Worm (Caenorhabditis elegans): ENCODE measurements around the gene F23H11.4.

Gene F23H11.4

ce11 chrIII:868866-869265 is 38.5 kb downstream of the F23H11.4 start:
- no peak for TF ChIP-seq syd-9 (tag; optimal IDR thresholded peaks at IDR 0.05)
- TF ChIP-seq unc-3 (GFP tag; conservative IDR thresholded peaks at IDR 0.05), result no peak
- no peak for TF ChIP-seq unc-3 (tag; optimal IDR thresholded peaks at IDR 0.05)
- no peak for TF ChIP-seq C08G9.2 (tag; optimal IDR thresholded peaks at IDR 0.05)
- no peak for TF ChIP-seq ceh-9 (tag; optimal IDR thresholded peaks at IDR 0.05)
- no peak for TF ChIP-seq hlh-30 (tag; optimal IDR thresholded peaks at IDR 0.05; ENCODE audit: insufficient read depth)
- no peak for TF ChIP-seq K02D7.2 (tag; optimal IDR thresholded peaks at IDR 0.05)
- TF ChIP-seq pha-4 (tag; optimal IDR thresholded peaks at IDR 0.05), result no peak
- no peak for TF ChIP-seq dve-1 (tag; optimal IDR thresholded peaks at IDR 0.05)
- TF ChIP-seq unc-42 (tag; optimal IDR thresholded peaks at IDR 0.05), result no peak
- no peak for TF ChIP-seq ceh-6 (GFP tag; optimal IDR thresholded peaks at IDR 0.05)

ce11 chrIII:861819-862356 is 45.5 kb downstream of the F23H11.4 start, which contains the start of gene arx-4:
TSS of gene arx-4 (plus strand) at chrIII:862306.
- TF ChIP-seq unc-42 (tag; optimal IDR thresholded peaks at IDR 0.05) (peak; percentile 95), dve-1 (tag; optimal IDR thresholded peaks at IDR 0.05) (no peak), ceh-31 (tag; optimal IDR thresholded peaks at IDR 0.05) (peak; percentile 28)

- no peak for TF ChIP-seq hlh-8 (tag; optimal IDR thresholded peaks at IDR 0.05)
- no peak for TF ChIP-seq K02D7.2 (tag; optimal IDR thresholded peaks at IDR 0.05)
- TF ChIP-seq hlh-6 (tag; optimal IDR thresholded peaks at IDR 0.05), result no peak
- TF ChIP-seq pat-9 (tag; optimal IDR thresholded peaks at IDR 0.05), result no peak
- no peak for TF ChIP-seq ceh-19 (GFP tag; optimal IDR thresholded peaks at IDR 0.05)
- TF ChIP-seq ceh-31 (tag; optimal IDR thresholded peaks at IDR 0.05), result no peak
- TF ChIP-seq fax-1 (tag; optimal IDR thresholded peaks at IDR 0.05), result no peak
- no peak for TF ChIP-seq unc-42 (tag; optimal IDR thresholded peaks at IDR 0.05)
- TF ChIP-seq pros-1 (tag; optimal IDR thresholded peaks at IDR 0.05), result no peak
- TF ChIP-seq unc-3 (GFP tag; conservative IDR thresholded peaks at IDR 0.05), result no peak
- TF ChIP-seq unc-3 (tag; optimal IDR thresholded peaks at IDR 0.05), result no peak
- no peak for TF ChIP-seq sox-2 (GFP tag; IDR thresholded peaks at IDR 0.05)
- no peak for TF ChIP-seq unc-55 (GFP tag; optimal IDR thresholded peaks at IDR 0.05)
- TF ChIP-seq lin-11 (tag; optimal IDR thresholded peaks at IDR 0.05), result no peak
- TF ChIP-seq ets-4 (tag; optimal IDR thresholded peaks at IDR 0.05), result no peak
- TF ChIP-seq pqm-1 (tag; optimal IDR thresholded peaks at IDR 0.05), result no peak
- no peak for TF ChIP-seq odd-2 (tag; optimal IDR thresholded peaks at IDR 0.05)
- TF ChIP-seq lim-6 (tag; optimal IDR thresholded peaks at IDR 0.05), result no peak
- TF ChIP-seq zip-5 (tag; optimal IDR thresholded peaks at IDR 0.05), result no peak
- no peak for TF ChIP-seq ahr-1 (tag; optimal IDR thresholded peaks at IDR 0.05)
- TF ChIP-seq rnt-1 (tag; optimal IDR thresholded peaks at IDR 0.05), result no peak
These were observed 47.4 kb downstream of the F23H11.4 start, which contains the start of gene exos-4.2 for ce11 chrIII:859898-860297. TSS of gene exos-4.2 (plus strand) at chrIII:860198.

ce11 chrIII:856908-857307 is 50.4 kb downstream of the F23H11.4 start:
- TF ChIP-seq fax-1 (tag; optimal IDR thresholded peaks at IDR 0.05), result no peak
- TF ChIP-seq nfya-1 (tag; optimal IDR thresholded peaks at IDR 0.05), result no peak
- TF ChIP-seq ceh-24 (tag; optimal IDR thresholded peaks at IDR 0.05), result no peak
- TF ChIP-seq syd-9 (tag; optimal IDR thresholded peaks at IDR 0.05), result no peak
- no peak for TF ChIP-seq ama-1 (optimal IDR thresholded peaks at IDR 0.05)
- no peak for TF ChIP-seq che-1 (tag; optimal IDR thresholded peaks at IDR 0.05)

- TF ChIP-seq ceh-19 (GFP tag; optimal IDR thresholded peaks at IDR 0.05) (no peak), ahr-1 (tag; optimal IDR thresholded peaks at IDR 0.05) (no peak), pha-2 (tag; optimal IDR thresholded peaks at IDR 0.05) (no peak), nhr-11 (tag; optimal IDR thresholded peaks at IDR 0.05) (no peak), C08G9.2 (tag; optimal IDR thresholded peaks at IDR 0.05) (no peak), ceh-48 (tag; optimal IDR thresholded peaks at IDR 0.05) (no peak), pax-1 (tag; optimal IDR thresholded peaks at IDR 0.05) (no peak), nhr-232 (tag; optimal IDR thresholded peaks at IDR 0.05) (no peak), sox-2 (GFP tag; IDR thresholded peaks at IDR 0.05) (no peak), syd-9 (tag; optimal IDR thresholded peaks at IDR 0.05) (no peak), hlh-6 (tag; optimal IDR thresholded peaks at IDR 0.05) (no peak), K02D7.2 (tag; optimal IDR thresholded peaks at IDR 0.05) (no peak), rnt-1 (tag; optimal IDR thresholded peaks at IDR 0.05) (no peak), fkh-6 (tag; optimal IDR thresholded peaks at IDR 0.05) (no peak), ama-1 (optimal IDR thresholded peaks at IDR 0.05) (no peak), che-1 (tag; optimal IDR thresholded peaks at IDR 0.05) (no peak), mec-3 (tag; optimal IDR thresholded peaks at IDR 0.05; ENCODE audit: borderline replicate concordance) (no peak)
These were observed 51.1 kb downstream of the F23H11.4 start, which contains the start of gene K02F3.12 for ce11 chrIII:856260-856659. TSS of gene K02F3.12 (plus strand) at chrIII:856560.

All from whole organism, late embryonic.